Fruit fly (Drosophila melanogaster) whole organism, wandering third instar larva: ENCODE measurements around the gene CG14113.

Experiments
- Abd-B ChIP-seq: fragments of >200 bp; optimal IDR thresholded peaks from 2 replicates; lab custom pipeline; 2017; ENCODE audit warnings: missing biosample characterization, missing genetic modification characterization
- CG32264 ChIP-seq: fragments of 200-800 bp; sonication (Bioruptor generic); optimal IDR thresholded peaks from 2 replicates; lab custom pipeline; 2016; ENCODE audit warnings: missing biosample characterization, missing genetic modification characterization
- CG9705 ChIP-seq: fragments of 200-800 bp; sonication (Bioruptor generic); optimal IDR thresholded peaks from 2 replicates; lab custom pipeline; 2018; ENCODE audit warnings: missing biosample characterization, mild to moderate bottlenecking, missing genetic modification characterization
- Dfd ChIP-seq: fragments of >200 bp; optimal IDR thresholded peaks from 2 replicates; lab custom pipeline; 2017; ENCODE audit warnings: missing biosample characterization, missing genetic modification characterization
- Dif ChIP-seq: fragments of 200-275, 200-300 bp; sonication (Bioruptor generic); optimal IDR thresholded peaks from 2 replicates; lab custom pipeline; 2018; ENCODE audit warnings: missing biosample characterization, missing genetic modification characterization; ENCODE audit not compliant: partially characterized antibody
- GATAd ChIP-seq: sonication (Bioruptor generic); optimal IDR thresholded peaks from 2 replicates; lab custom pipeline; 2016; ENCODE audit warnings: missing biosample characterization, missing genetic modification characterization
- HLH106 ChIP-seq: fragments of 200-800 bp; optimal IDR thresholded peaks from 3 replicates; lab custom pipeline; 2019; ENCODE audit warnings: missing biosample characterization, mild to moderate bottlenecking, missing genetic modification characterization, moderate library complexity
- Hnf4 ChIP-seq: fragments of 200-800 bp; sonication (Bioruptor generic); optimal IDR thresholded peaks from 2 replicates; lab custom pipeline; 2016; ENCODE audit warnings: missing biosample characterization, mild to moderate bottlenecking, missing genetic modification characterization
- Hr78 ChIP-seq: fragments of >200 bp; optimal IDR thresholded peaks from 2 replicates; lab custom pipeline; 2017; ENCODE audit warnings: missing biosample characterization, missing genetic modification characterization
- Hr83 ChIP-seq: fragments of 200-300 bp; sonication (Bioruptor generic); optimal IDR thresholded peaks from 2 replicates; lab custom pipeline; 2016; ENCODE audit warnings: missing biosample characterization, mild to moderate bottlenecking, missing genetic modification characterization, moderate library complexity; ENCODE audit not compliant: poor library complexity, severe bottlenecking
- Jra ChIP-seq: sonication (Bioruptor generic); optimal IDR thresholded peaks from 2 replicates; lab custom pipeline; 2016; ENCODE audit warnings: missing biosample characterization, missing genetic modification characterization
- Mio ChIP-seq: sonication (Bioruptor generic); optimal IDR thresholded peaks from 2 replicates; lab custom pipeline; 2016; ENCODE audit warnings: missing biosample characterization, missing genetic modification characterization
- Myc ChIP-seq: fragments of >200 bp; optimal IDR thresholded peaks from 2 replicates; lab custom pipeline; 2017
- N ChIP-seq: fragments of >200 bp; optimal IDR thresholded peaks from 2 replicates; lab custom pipeline; 2018; ENCODE audit warnings: missing biosample characterization, missing external identifiers, missing genetic modification characterization
- OdsH ChIP-seq: fragments of 200-800 bp; sonication (Bioruptor generic); optimal IDR thresholded peaks from 2 replicates; lab custom pipeline; 2016; ENCODE audit warnings: missing biosample characterization, mild to moderate bottlenecking, missing genetic modification characterization
- Rel ChIP-seq, 2 experiments: fragments of 200-800 bp; sonication (Bioruptor generic) in 1 of 2; optimal IDR thresholded peaks; 2 replicates in 1 of 2; 3 replicates in 1 of 2; lab custom pipeline; 2016 to 2019; ENCODE audit warnings: mild to moderate bottlenecking in 2 of 2, missing biosample characterization in 2 of 2, missing genetic modification characterization in 2 of 2, moderate library complexity in 1 of 2
- Sp1 ChIP-seq: fragments of 200-800 bp; sonication (Bioruptor generic); optimal IDR thresholded peaks from 3 replicates; lab custom pipeline; 2019; ENCODE audit warnings: missing biosample characterization, mild to moderate bottlenecking, missing genetic modification characterization, moderate library complexity
- brk ChIP-seq: fragments of 200-800 bp; sonication (Bioruptor generic); optimal IDR thresholded peaks from 2 replicates; lab custom pipeline; 2016; ENCODE audit warnings: missing biosample characterization, mild to moderate bottlenecking, missing genetic modification characterization
- dl ChIP-seq, 2 experiments: fragments of 175-275, 200-275 bp in 1 of 2; fragments of 200-275 bp in 1 of 2; sonication (Bioruptor generic); optimal IDR thresholded peaks; lab custom pipeline; 2018; ENCODE audit warnings: mild to moderate bottlenecking in 2 of 2, missing biosample characterization in 2 of 2, missing genetic modification characterization in 2 of 2, moderate library complexity in 2 of 2; ENCODE audit not compliant: partially characterized antibody in 2 of 2, insufficient read depth in 1 of 2
- dmrt93B ChIP-seq: fragments of 200-800 bp; sonication (Bioruptor generic); optimal IDR thresholded peaks from 2 replicates; lab custom pipeline; 2018; ENCODE audit warnings: missing biosample characterization, mild to moderate bottlenecking, missing genetic modification characterization
- dsf ChIP-seq: sonication (Bioruptor generic); optimal IDR thresholded peaks from 2 replicates; lab custom pipeline; 2016; ENCODE audit warnings: missing biosample characterization, missing genetic modification characterization, borderline replicate concordance
- ey ChIP-seq: fragments of 200-800 bp; sonication (Bioruptor generic); optimal IDR thresholded peaks from 2 replicates; lab custom pipeline; 2016; ENCODE audit warnings: missing biosample characterization, missing genetic modification characterization
- foxo ChIP-seq, 2 experiments: fragments of 200-800 bp; sonication (Bioruptor generic); optimal IDR thresholded peaks; 2 replicates in 1 of 2; 3 replicates in 1 of 2; lab custom pipeline; 2016 to 2017; ENCODE audit warnings: missing biosample characterization in 2 of 2, missing genetic modification characterization in 2 of 2
- fru ChIP-seq: fragments of 200-800 bp; sonication (Bioruptor generic); optimal IDR thresholded peaks from 3 replicates; lab custom pipeline; 2016; ENCODE audit warnings: missing biosample characterization, mild to moderate bottlenecking, missing genetic modification characterization
- h ChIP-seq: fragments of 200-800 bp; sonication (Bioruptor generic); optimal IDR thresholded peaks from 3 replicates; lab custom pipeline; 2016; ENCODE audit warnings: missing biosample characterization, mild to moderate bottlenecking, missing genetic modification characterization
- jim ChIP-seq: fragments of 175-275, 200-325 bp; sonication (Bioruptor generic); optimal IDR thresholded peaks from 2 replicates; lab custom pipeline; 2016; ENCODE audit warnings: missing biosample characterization, mild to moderate bottlenecking, missing genetic modification characterization
- lola ChIP-seq: fragments of >200 bp; optimal IDR thresholded peaks from 2 replicates; lab custom pipeline; 2017; ENCODE audit warnings: missing biosample characterization, missing genetic modification characterization
- pan ChIP-seq: fragments of >200 bp; optimal IDR thresholded peaks from 2 replicates; lab custom pipeline; 2017
- rgr ChIP-seq: fragments of 200-800 bp; sonication (Bioruptor generic); optimal IDR thresholded peaks from 3 replicates; lab custom pipeline; 2016; ENCODE audit warnings: missing biosample characterization, mild to moderate bottlenecking, missing genetic modification characterization
- sage ChIP-seq: fragments of 200-800 bp; sonication (Bioruptor generic); optimal IDR thresholded peaks from 2 replicates; lab custom pipeline; 2016; ENCODE audit warnings: missing biosample characterization, mild to moderate bottlenecking, missing genetic modification characterization
- tai ChIP-seq: sonication (Bioruptor generic); optimal IDR thresholded peaks from 2 replicates; lab custom pipeline; 2016; ENCODE audit warnings: missing biosample characterization, missing genetic modification characterization
- usp ChIP-seq: fragments of >200 bp; optimal IDR thresholded peaks from 2 replicates; lab custom pipeline; 2017; ENCODE audit warnings: missing biosample characterization, missing genetic modification characterization
- woc ChIP-seq: sonication (Bioruptor generic); optimal IDR thresholded peaks from 2 replicates; lab custom pipeline; 2016; ENCODE audit warnings: missing biosample characterization, mild to moderate bottlenecking, missing genetic modification characterization

The CG14113 gene

DNA sequence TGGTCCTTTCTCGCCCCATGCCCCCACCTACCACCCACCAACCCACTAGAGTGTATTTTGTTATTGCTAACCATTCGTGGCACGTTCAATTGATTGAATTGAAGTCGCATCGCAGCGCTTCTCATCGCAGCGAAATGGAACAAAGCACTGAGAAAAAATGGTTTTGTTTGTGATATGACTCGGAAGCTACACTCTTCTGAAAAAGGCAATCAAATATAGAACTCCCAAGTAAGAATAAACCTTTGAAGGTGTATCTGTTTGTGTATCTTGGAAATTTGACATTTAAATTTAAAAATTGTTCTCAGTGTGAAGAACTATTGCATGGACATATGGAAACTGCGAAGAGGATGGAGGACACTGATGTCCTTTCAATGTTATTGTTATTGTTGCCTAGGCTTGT is 33.3 kb upstream of the CG14113 start:
- TF ChIP-seq dmrt93B (GFP tag; lab: Kevin White, UChicago) (no peak), sage (no peak), N (GFP tag; lab: Kevin White, UChicago) (no peak), ey (no peak), lola (no peak), Hr83 (GFP tag; lab: Kevin White, UChicago) (no peak), dsf (GFP tag; lab: Kevin White, UChicago) (no peak), Myc (lab: Kevin White, UChicago) (no peak), jim (GFP tag; lab: Kevin White, UChicago) (no peak), rgr (GFP tag; lab: Kevin White, UChicago) (no peak), Rel (GFP tag; optimal IDR thresholded peaks at IDR 0.05; lab: Kevin White, UChicago) (no peak), Rel (tag; optimal IDR thresholded peaks at IDR 0.05; lab: Kevin White, UChicago) (no peak)

DNA sequence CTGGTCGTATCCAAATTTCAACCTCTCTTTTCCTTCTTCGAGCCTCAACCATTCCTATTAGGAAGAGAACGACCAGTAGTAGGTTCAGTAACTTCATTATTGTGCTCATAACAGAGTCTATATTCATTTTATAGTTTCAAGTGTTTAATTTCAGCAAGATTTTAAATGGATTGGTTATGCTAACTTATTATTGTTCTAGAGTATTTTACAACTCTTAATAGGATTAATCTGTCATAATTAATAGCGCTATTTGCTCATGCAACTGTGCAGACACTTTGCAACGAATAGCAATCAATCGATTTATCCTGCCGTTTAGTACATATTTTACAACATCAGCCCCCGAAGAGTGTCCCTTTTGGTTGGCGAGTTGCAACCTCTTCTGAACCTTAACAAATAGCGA is 32.2 kb upstream of the CG14113 start, which contains the start of gene Sfp70A4:
Sfp70A4 (minus strand) TSS at position 101 of the 400 bp plus-strand sequence.
- TF ChIP-seq Hr78 (GFP tag; lab: Kevin White, UChicago) (no peak), tai (GFP tag; lab: Kevin White, UChicago) (no peak), Abd-B (GFP tag; lab: Kevin White, UChicago) (no peak), fru (no peak), Mio (no peak), lola (no peak), usp (GFP tag; lab: Kevin White, UChicago) (no peak), foxo (GFP tag; optimal IDR thresholded peaks at IDR 0.05; lab: Kevin White, UChicago) (no peak), Dfd (GFP tag; lab: Kevin White, UChicago) (no peak), dl (GFP tag; optimal IDR thresholded peaks at IDR 0.05; lab: Kevin White, UChicago; ENCODE audit: insufficient read depth in 1 of 2, partially characterized antibody in 2 of 2) (no peak), rgr (GFP tag; lab: Kevin White, UChicago) (no peak), OdsH (no peak), sage (no peak), CG9705 (GFP tag; lab: Kevin White, UChicago) (no peak), CG32264 (GFP tag; lab: Kevin White, UChicago) (no peak), HLH106 (no peak), Hnf4 (GFP tag; lab: Kevin White, UChicago) (no peak)

DNA sequence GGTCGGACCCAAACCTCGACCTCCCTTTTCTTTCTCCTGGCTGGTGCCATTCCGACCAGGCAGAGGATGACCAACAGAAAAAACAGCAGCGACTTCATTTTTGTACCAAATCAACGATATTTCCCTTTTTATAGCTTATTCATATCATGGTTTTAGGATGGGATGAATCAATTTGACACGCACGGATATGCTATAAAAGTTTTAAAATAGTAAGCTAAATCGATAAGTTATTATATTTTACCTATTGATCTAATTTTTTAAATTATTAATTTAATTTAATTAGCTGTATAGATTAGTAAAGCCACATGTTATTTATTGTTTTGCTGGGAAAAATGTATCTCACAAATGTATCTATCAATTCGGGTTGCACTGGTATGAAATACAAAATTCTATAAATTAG is 30.0 kb upstream of the CG14113 start, which contains the start of gene CG42481:
CG42481 (minus strand) TSS at position 101 of the 400 bp plus-strand sequence.
- no peak for TF ChIP-seq GATAd
- no peak for TF ChIP-seq jim (GFP tag; lab: Kevin White, UChicago)
- no peak for TF ChIP-seq HLH106
- TF ChIP-seq tai (GFP tag; lab: Kevin White, UChicago) = no peak
- no peak for TF ChIP-seq Mio
- TF ChIP-seq usp (GFP tag; lab: Kevin White, UChicago) = no peak
- TF ChIP-seq dsf (GFP tag; lab: Kevin White, UChicago) = no peak
- no peak for TF ChIP-seq foxo (GFP tag; optimal IDR thresholded peaks at IDR 0.05; lab: Kevin White, UChicago)
- TF ChIP-seq Dif (GFP tag; lab: Kevin White, UChicago) = no peak
- no peak for TF ChIP-seq brk (GFP tag; lab: Kevin White, UChicago)
- TF ChIP-seq Jra = no peak
- no peak for TF ChIP-seq pan (lab: Kevin White, UChicago)
- no peak for TF ChIP-seq CG9705 (GFP tag; lab: Kevin White, UChicago)
- TF ChIP-seq h (GFP tag; lab: Kevin White, UChicago) = no peak

DNA sequence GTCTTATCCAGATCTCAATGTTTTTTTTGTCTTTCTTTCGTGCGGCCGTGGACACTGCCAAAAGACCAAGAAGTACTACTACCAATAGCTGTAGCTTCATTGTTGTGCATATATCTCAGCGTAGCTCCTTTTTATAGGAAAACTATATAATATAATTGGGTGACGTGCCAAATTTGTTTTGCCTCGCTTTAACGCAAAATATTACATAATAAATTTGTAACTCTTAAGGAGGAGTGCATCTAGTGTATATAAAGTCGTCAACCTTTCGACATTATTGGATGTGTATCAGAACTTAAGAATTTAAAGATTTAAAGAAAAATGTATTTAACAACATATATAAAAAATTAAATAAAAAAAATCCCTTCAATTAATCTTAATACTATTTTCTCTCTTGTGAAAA is 28.9 kb upstream of the CG14113 start, which contains the start of gene CG43147:
CG43147 (minus strand) TSS at position 101 of the 400 bp plus-strand sequence.
- no peak for TF ChIP-seq brk (GFP tag; lab: Kevin White, UChicago)
- TF ChIP-seq lola = no peak
- TF ChIP-seq h (GFP tag; lab: Kevin White, UChicago) = no peak
- TF ChIP-seq Sp1 = no peak
- TF ChIP-seq CG9705 (GFP tag; lab: Kevin White, UChicago) = no peak
- TF ChIP-seq fru = no peak
- no peak for TF ChIP-seq dsf (GFP tag; lab: Kevin White, UChicago)
- TF ChIP-seq N (GFP tag; lab: Kevin White, UChicago) = no peak
- TF ChIP-seq Mio = no peak
- no peak for TF ChIP-seq Jra
- no peak for TF ChIP-seq foxo (GFP tag; optimal IDR thresholded peaks at IDR 0.05; lab: Kevin White, UChicago)
- no peak for TF ChIP-seq woc (GFP tag; lab: Kevin White, UChicago)
